Worm (Caenorhabditis elegans) whole organism, L3 larva: ENCODE data around the gene cthd-1.

Experiments
- R02D3.7 ChIP-seq: fragments of 150-350 bp; optimal IDR thresholded peaks from 2 replicates; lab custom pipeline; 2014; ENCODE audit warnings: missing biosample characterization, missing genetic modification characterization
- aly-2 ChIP-seq: fragments of 150-350 bp; optimal IDR thresholded peaks from 2 replicates; lab custom pipeline; 2014; ENCODE audit warnings: missing biosample characterization, missing genetic modification characterization
- ama-1 ChIP-seq: fragments of 150-350 bp; optimal IDR thresholded peaks from 2 replicates; lab custom pipeline; 2018
- ceh-16 ChIP-seq: sonication (generic microtip); optimal IDR thresholded peaks from 2 replicates; lab custom pipeline; 2017; ENCODE audit warnings: missing biosample characterization, missing genetic modification characterization
- ceh-9 ChIP-seq: sonication (generic microtip); optimal IDR thresholded peaks from 2 replicates; lab custom pipeline; 2018; ENCODE audit warnings: missing biosample characterization, missing genetic modification characterization
- egl-27 ChIP-seq: sonication (generic microtip); optimal IDR thresholded peaks from 4 replicates; lab custom pipeline; 2017; ENCODE audit warnings: missing biosample characterization, missing genetic modification reagents, missing genetic modification characterization
- egl-5 ChIP-seq: fragments of 150-350 bp; optimal IDR thresholded peaks from 2 replicates; lab custom pipeline; 2017; ENCODE audit warnings: missing biosample characterization, missing genetic modification reagents, missing genetic modification characterization, inconsistent platforms
- elt-1 ChIP-seq: fragments of 150-350 bp; optimal IDR thresholded peaks from 2 replicates; lab custom pipeline; 2014; ENCODE audit warnings: missing biosample characterization, missing genetic modification characterization
- elt-2 ChIP-seq: sonication (generic microtip); optimal IDR thresholded peaks from 2 replicates; lab custom pipeline; 2016; ENCODE audit warnings: missing genetic modification reagents, mild to moderate bottlenecking, missing genetic modification characterization, missing compliant biosample characterization
- elt-3 ChIP-seq, 3 experiments: fragments of 150-350 bp in 1 of 3; sonication (generic microtip) in 2 of 3; optimal IDR thresholded peaks; 2 replicates in 2 of 3; 4 replicates in 1 of 3; lab custom pipeline; 2014 to 2017; ENCODE audit warnings: missing biosample characterization in 3 of 3, missing genetic modification characterization in 3 of 3
- eor-1 ChIP-seq, 2 experiments: fragments of 150-350 bp; optimal IDR thresholded peaks; 2 replicates each; lab custom pipeline; 2014 to 2018; ENCODE audit warnings: missing biosample characterization in 2 of 2, missing genetic modification characterization in 2 of 2
- fkh-10 ChIP-seq: sonication (generic microtip); optimal IDR thresholded peaks from 2 replicates; lab custom pipeline; 2017; ENCODE audit warnings: missing biosample characterization, missing genetic modification reagents, missing genetic modification characterization
- fkh-2 ChIP-seq: fragments of 150-350 bp; optimal IDR thresholded peaks from 2 replicates; lab custom pipeline; 2014; ENCODE audit warnings: missing biosample characterization, missing genetic modification reagents, missing genetic modification characterization
- fos-1 ChIP-seq: fragments of 150-350 bp; optimal IDR thresholded peaks from 2 replicates; lab custom pipeline; 2014; ENCODE audit warnings: missing biosample characterization, missing genetic modification characterization
- hmg-11 ChIP-seq: sonication (generic microtip); optimal IDR thresholded peaks from 2 replicates; lab custom pipeline; 2016; ENCODE audit warnings: missing genetic modification characterization, missing compliant biosample characterization
- jun-1 ChIP-seq: fragments of 150-350 bp; optimal IDR thresholded peaks from 2 replicates; lab custom pipeline; 2014; ENCODE audit warnings: missing biosample characterization, missing genetic modification reagents, missing genetic modification characterization
- lin-15B ChIP-seq: fragments of 150-350 bp; optimal IDR thresholded peaks from 2 replicates; lab custom pipeline; 2014; ENCODE audit warnings: missing biosample characterization, missing genetic modification characterization
- lin-39 ChIP-seq: fragments of 150-350 bp; optimal IDR thresholded peaks from 2 replicates; lab custom pipeline; 2018; ENCODE audit warnings: missing biosample characterization, missing genetic modification reagents, missing genetic modification characterization
- lsy-12 ChIP-seq: sonication (generic microtip); optimal IDR thresholded peaks from 2 replicates; lab custom pipeline; 2016; ENCODE audit warnings: mild to moderate bottlenecking, missing genetic modification characterization, missing compliant biosample characterization
- mdl-1 ChIP-seq: fragments of 150-350 bp; optimal IDR thresholded peaks from 2 replicates; lab custom pipeline; 2014; ENCODE audit warnings: missing biosample characterization, missing genetic modification characterization
- nhr-12 ChIP-seq: fragments of 150-350 bp; optimal IDR thresholded peaks from 2 replicates; lab custom pipeline; 2014; ENCODE audit warnings: missing biosample characterization, missing genetic modification characterization
- nhr-23 ChIP-seq: fragments of 150-350 bp; optimal IDR thresholded peaks from 2 replicates; lab custom pipeline; 2014; ENCODE audit warnings: missing biosample characterization, missing genetic modification reagents, missing genetic modification characterization
- nhr-25 ChIP-seq: sonication (generic microtip); optimal IDR thresholded peaks from 2 replicates; lab custom pipeline; 2017; ENCODE audit warnings: missing biosample characterization, missing genetic modification characterization
- nhr-28 ChIP-seq: fragments of 150-350 bp; optimal IDR thresholded peaks from 2 replicates; lab custom pipeline; 2014; ENCODE audit warnings: missing biosample characterization, missing genetic modification characterization
- nhr-43 ChIP-seq: sonication (generic microtip); optimal IDR thresholded peaks from 2 replicates; lab custom pipeline; 2016; ENCODE audit warnings: mild to moderate bottlenecking, missing genetic modification characterization, missing compliant biosample characterization; ENCODE audit not compliant: poor library complexity, severe bottlenecking
- nhr-67 ChIP-seq: fragments of 150-350 bp; optimal IDR thresholded peaks from 2 replicates; lab custom pipeline; 2014; ENCODE audit warnings: missing biosample characterization, missing genetic modification characterization
- nhr-76 ChIP-seq: fragments of 150-350 bp; sonication (generic microtip); optimal IDR thresholded peaks from 5 replicates; lab custom pipeline; 2014; ENCODE audit warnings: missing biosample characterization, missing genetic modification characterization
- nhr-77 ChIP-seq: fragments of 150-350 bp; optimal IDR thresholded peaks from 2 replicates; lab custom pipeline; 2014; ENCODE audit warnings: missing biosample characterization, missing genetic modification characterization
- pha-4 ChIP-seq: fragments of 150-350 bp; optimal IDR thresholded peaks from 2 replicates; lab custom pipeline; 2014; ENCODE audit warnings: missing biosample characterization, missing genetic modification reagents, missing genetic modification characterization
- pqm-1 ChIP-seq: fragments of 150-350 bp; optimal IDR thresholded peaks from 2 replicates; lab custom pipeline; 2017; ENCODE audit warnings: missing biosample characterization, missing genetic modification characterization, inconsistent platforms
- skn-1 ChIP-seq: fragments of 150-350 bp; optimal IDR thresholded peaks from 2 replicates; lab custom pipeline; 2014; ENCODE audit warnings: missing biosample characterization, missing genetic modification characterization
- snpc-4 ChIP-seq: fragments of 150-350 bp; optimal IDR thresholded peaks from 2 replicates; lab custom pipeline; 2014; ENCODE audit warnings: missing biosample characterization, missing genetic modification characterization
- tbx-2 ChIP-seq: sonication (generic microtip); optimal IDR thresholded peaks from 2 replicates; lab custom pipeline; 2016; ENCODE audit warnings: mild to moderate bottlenecking, missing genetic modification characterization, missing compliant biosample characterization
- unc-39 ChIP-seq: sonication (generic microtip); optimal IDR thresholded peaks from 4 replicates; lab custom pipeline; 2017; ENCODE audit warnings: missing biosample characterization, missing genetic modification characterization
- unc-62 ChIP-seq: fragments of 150-350 bp; sonication (generic microtip); optimal IDR thresholded peaks from 4 replicates; lab custom pipeline; 2014; ENCODE audit warnings: missing biosample characterization, missing genetic modification reagents, missing genetic modification characterization
- zag-1 ChIP-seq: fragments of 150-350 bp; optimal IDR thresholded peaks from 2 replicates; lab custom pipeline; 2014; ENCODE audit warnings: missing biosample characterization, missing genetic modification characterization
- ztf-11 ChIP-seq: fragments of 150-350 bp; optimal IDR thresholded peaks from 2 replicates; lab custom pipeline; 2014; ENCODE audit warnings: missing biosample characterization, missing genetic modification characterization
- ztf-4 ChIP-seq: fragments of 150-350 bp; optimal IDR thresholded peaks from 2 replicates; lab custom pipeline; 2014; ENCODE audit warnings: missing biosample characterization, missing genetic modification characterization

The cthd-1 gene

DNA sequence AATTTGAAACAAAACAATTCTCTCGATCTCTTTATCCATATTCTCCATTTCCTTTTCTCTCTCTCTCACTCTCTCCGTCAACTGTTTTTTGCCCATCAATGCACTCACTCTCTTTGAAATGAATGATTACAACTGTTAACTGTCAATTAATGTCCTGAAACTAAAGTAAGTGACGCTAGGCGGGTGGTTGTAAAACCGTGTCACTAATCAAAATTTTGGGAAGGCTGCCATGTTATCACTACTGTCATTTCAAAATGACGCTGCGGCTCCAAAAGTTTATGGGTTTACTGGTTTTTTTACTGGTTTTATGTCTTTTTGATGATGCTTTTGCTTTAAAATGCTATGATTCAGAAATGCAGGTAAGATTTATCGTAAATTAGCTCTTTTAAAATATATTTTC is 1.1 kb downstream of the cthd-1 start, which contains the start of gene ZK287.9:
ZK287.9 (plus strand) TSS at position 192 of the 400 bp plus-strand sequence.
- no peak for TF ChIP-seq R02D3.7 (tag; lab: Kevin White, UChicago)
- TF ChIP-seq pqm-1 (tag; lab: Kevin White, UChicago) = peak; percentile 37
- TF ChIP-seq elt-2 (tag; lab: Kevin White, UChicago) = peak; percentile 67

DNA sequence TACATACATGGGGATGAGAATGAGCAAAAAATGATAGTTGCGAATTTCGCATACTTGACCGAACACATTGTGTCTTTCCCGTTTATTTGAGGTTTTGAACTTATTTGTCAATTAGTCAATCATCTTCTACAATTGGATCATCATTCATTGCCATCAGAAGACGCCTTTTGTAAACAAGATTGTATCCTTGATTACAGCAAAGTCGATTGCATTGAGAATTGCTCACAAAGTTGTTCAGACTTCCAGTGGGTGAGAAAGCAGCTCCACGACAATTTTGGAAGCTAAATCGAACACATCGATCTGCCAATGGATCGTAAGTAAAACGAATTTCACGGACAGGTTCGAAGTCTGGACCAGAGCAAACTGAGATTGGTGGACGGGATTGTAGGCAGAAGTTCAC is 2.2 kb downstream of the cthd-1 start:
- TF ChIP-seq pqm-1 (tag; lab: Kevin White, UChicago) (no peak), ceh-16 (tag; lab: Kevin White, UChicago) (no peak), lsy-12 (no peak), elt-3 (tag; optimal IDR thresholded peaks at IDR 0.05; lab: Kevin White, UChicago) (no peak), nhr-12 (no peak), ztf-4 (tag; lab: Kevin White, UChicago) (no peak), lin-39 (tag; lab: Kevin White, UChicago) (no peak), skn-1 (tag; lab: Kevin White, UChicago) (no peak), aly-2 (tag; lab: Kevin White, UChicago) (no peak), ceh-9 (tag; lab: Kevin White, UChicago) (no peak), egl-5 (no peak), fkh-10 (GFP tag; lab: Kevin White, UChicago) (no peak), elt-1 (no peak), zag-1 (no peak)

DNA sequence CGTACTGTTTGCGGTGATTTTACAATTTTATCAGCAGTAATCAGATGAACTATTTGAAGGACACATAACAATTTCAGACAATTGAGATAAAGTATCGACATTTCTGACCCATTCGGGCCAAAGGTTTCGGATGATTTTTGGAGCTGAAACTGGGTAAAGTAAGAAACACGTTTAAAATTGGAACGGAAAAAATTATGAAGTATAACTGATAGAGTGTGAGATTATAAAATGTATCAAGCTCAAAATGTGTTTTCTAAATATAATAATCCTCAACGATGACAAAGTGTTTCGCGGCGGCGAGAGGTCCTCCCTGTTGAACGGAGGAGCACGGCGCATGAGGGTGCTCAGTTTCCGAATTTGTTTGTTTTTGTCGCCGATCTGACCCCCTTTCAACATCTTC is 7.5 kb downstream of the cthd-1 start, which contains the start of gene ZK287.4:
ZK287.4 (minus strand) TSS at position 101 of the 400 bp plus-strand sequence.
- TF ChIP-seq nhr-23 (tag; lab: Kevin White, UChicago) = no peak
- TF ChIP-seq egl-5 = no peak
- no peak for TF ChIP-seq unc-39 (tag; lab: Kevin White, UChicago)
- no peak for TF ChIP-seq pha-4
- TF ChIP-seq nhr-12 = no peak
- no peak for TF ChIP-seq egl-27 (tag; lab: Kevin White, UChicago)
- no peak for TF ChIP-seq unc-62
- TF ChIP-seq, all 47 proteins: peak for 0

DNA sequence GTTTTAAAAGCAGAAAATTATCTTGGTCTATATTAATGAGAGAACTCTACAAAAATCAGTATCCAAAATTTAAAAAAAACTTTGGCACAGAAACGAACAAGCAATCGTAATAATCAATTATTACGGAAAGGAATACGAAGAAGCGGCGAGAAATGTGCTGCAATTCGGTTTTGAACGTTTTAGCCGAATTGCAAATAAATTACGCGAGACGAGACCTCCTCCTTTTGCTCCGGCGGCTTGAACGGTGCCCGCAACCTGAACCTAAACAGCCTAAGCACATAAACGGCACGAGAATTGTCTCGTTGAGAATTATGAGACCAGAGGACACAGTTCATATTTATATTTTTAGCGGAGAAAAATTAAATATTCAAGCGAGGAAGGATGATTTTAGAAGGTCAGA is 11.3 kb downstream of the cthd-1 start:
- TF ChIP-seq nhr-23 (tag; lab: Kevin White, UChicago) = no peak
- TF ChIP-seq hmg-11 = no peak
- TF ChIP-seq fos-1 = no peak
- peak; percentile 32 for TF ChIP-seq ama-1 (lab: Kevin White, UChicago)
- no peak for TF ChIP-seq nhr-76 (tag; lab: Kevin White, UChicago)
- no peak for TF ChIP-seq nhr-77 (tag; lab: Kevin White, UChicago)

DNA sequence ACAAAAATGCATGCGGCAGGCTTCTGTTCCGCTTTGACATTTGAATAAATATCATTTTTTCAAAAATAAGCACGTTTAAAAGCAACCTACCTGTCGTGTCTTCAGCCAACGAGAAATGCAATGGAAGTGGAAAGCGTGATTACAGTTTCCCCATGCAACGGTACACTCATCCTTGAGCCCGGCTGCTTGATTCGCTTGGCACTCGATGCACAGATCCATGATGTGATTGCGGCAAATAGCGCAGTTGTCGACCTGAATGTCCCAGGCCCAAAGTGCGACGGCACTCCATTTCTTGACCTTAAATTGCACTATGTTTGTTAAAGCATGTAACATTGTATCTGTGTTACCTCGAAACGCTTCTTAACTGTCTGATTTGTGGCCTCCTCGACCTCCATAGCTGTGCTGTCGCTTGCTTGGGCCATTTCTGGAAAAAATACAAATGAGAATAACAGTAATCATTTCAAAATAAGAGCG is 12.1 kb downstream of the cthd-1 start, which contains the start of gene rbx-1:
rbx-1 (minus strand) TSS at position 424 of the 474 bp plus-strand sequence.
- no peak for TF ChIP-seq nhr-28 (tag; lab: Kevin White, UChicago)
- TF ChIP-seq fkh-2 = no peak
- TF ChIP-seq R02D3.7 (tag; lab: Kevin White, UChicago) = no peak
- TF ChIP-seq ceh-16 (tag; lab: Kevin White, UChicago) = no peak
- no peak for TF ChIP-seq eor-1 (tag; optimal IDR thresholded peaks at IDR 0.05; lab: Kevin White, UChicago)
- no peak for TF ChIP-seq mdl-1 (tag; lab: Kevin White, UChicago)
- no peak for TF ChIP-seq lsy-12
- no peak for TF ChIP-seq skn-1 (tag; lab: Kevin White, UChicago)
- no peak for TF ChIP-seq elt-2 (tag; lab: Kevin White, UChicago)
- no peak for TF ChIP-seq nhr-67 (tag; lab: Kevin White, UChicago)
- no peak for TF ChIP-seq ceh-9 (tag; lab: Kevin White, UChicago)
- no peak for TF ChIP-seq egl-5
- TF ChIP-seq tbx-2 (tag; lab: Kevin White, UChicago) = no peak

DNA sequence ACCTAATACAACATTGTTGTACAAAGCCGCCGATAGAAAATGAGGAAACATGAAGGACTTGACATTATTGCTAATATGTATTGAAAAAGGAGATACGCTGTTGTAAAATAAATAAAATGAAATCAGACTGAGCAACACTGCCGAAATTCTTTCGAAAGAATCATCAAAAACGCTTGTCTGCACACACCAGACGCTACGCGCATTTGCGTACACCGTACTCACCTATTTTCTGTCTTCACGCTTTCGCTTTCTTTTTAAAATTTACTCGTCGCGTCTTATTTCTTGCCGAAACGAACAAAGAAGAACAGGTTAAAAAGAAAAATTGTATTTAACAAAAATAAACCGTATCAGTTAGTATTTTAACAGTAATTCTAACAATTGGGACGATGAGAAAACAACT is 12.7 kb downstream of the cthd-1 start:
- TF ChIP-seq hmg-11 (peak; percentile 72), tbx-2 (tag; lab: Kevin White, UChicago) (no peak), nhr-25 (tag; lab: Kevin White, UChicago) (peak; percentile 51), nhr-23 (tag; lab: Kevin White, UChicago) (peak; percentile 41), ama-1 (lab: Kevin White, UChicago) (no peak), R02D3.7 (tag; lab: Kevin White, UChicago) (no peak), fkh-2 (no peak), pha-4 (peak; percentile 57), snpc-4 (tag; lab: Kevin White, UChicago) (peak; percentile 18), nhr-43 (tag; lab: Kevin White, UChicago) (no peak), nhr-77 (tag; lab: Kevin White, UChicago) (no peak), elt-2 (tag; lab: Kevin White, UChicago) (peak; percentile 11), elt-3 (tag; optimal IDR thresholded peaks at IDR 0.05; lab: Kevin White, UChicago) (no peak), lsy-12 (peak; percentile 15), nhr-28 (tag; lab: Kevin White, UChicago) (no peak), lin-15B (tag; lab: Kevin White, UChicago) (peak; percentile 41), jun-1 (tag; lab: Kevin White, UChicago) (no peak), ztf-11 (tag; lab: Kevin White, UChicago) (no peak), skn-1 (tag; lab: Kevin White, UChicago) (peak; percentile 22), ceh-16 (tag; lab: Kevin White, UChicago) (no peak)
